Fruit fly (Drosophila melanogaster): ENCODE data around the gene cDIP.

Gene cDIP

dm6 chr3R:21112742-21113465 is 48.0 kb downstream of the cDIP start (continued):
- TF ChIP-seq sob (GFP tag; IDR thresholded peaks at IDR 0.05) (peak; percentile 89), Dip3 (GFP tag; optimal IDR thresholded peaks at IDR 0.05) (peak; percentile 87), stwl (tag; optimal IDR thresholded peaks at IDR 0.05) (peak; percentile 15), hth (optimal IDR thresholded peaks at IDR 0.05) (no peak), CG9437 (GFP tag; optimal IDR thresholded peaks at IDR 0.05) (peak; percentile 76), dimm (GFP tag; IDR thresholded peaks at IDR 0.05) (peak; percentile 69), BEAF-32 (GFP tag; optimal IDR thresholded peaks at IDR 0.05) (no peak), Atf6 (GFP tag; IDR thresholded peaks at IDR 0.05) (peak; percentile 89), Meics (GFP tag; optimal IDR thresholded peaks at IDR 0.05) (peak; percentile 51), CG8765 (GFP tag; IDR thresholded peaks at IDR 0.05) (0 out of 2 replicates have a peak, but pooled peaks have one; percentile 47), chif (GFP tag; optimal IDR thresholded peaks at IDR 0.05) (peak; percentile 88 to 90), CG16863 (GFP tag; optimal IDR thresholded peaks at IDR 0.05) (peak; percentile 87), CG15601 (tag; optimal IDR thresholded peaks at IDR 0.05) (peak; percentile 79), Hey (tag; optimal IDR thresholded peaks at IDR 0.05) (peak; percentile 61), Abd-B (GFP tag; optimal IDR thresholded peaks at IDR 0.05) (peak; percentile 73), Deaf1 (tag; optimal IDR thresholded peaks at IDR 0.05) (no peak), psq (GFP tag; optimal IDR thresholded peaks at IDR 0.05) (peak; percentile 61), CG11504 (tag; optimal IDR thresholded peaks at IDR 0.05) (peak; percentile 92), NfI (GFP tag; optimal IDR thresholded peaks at IDR 0.05) (peak; percentile 87), CG3838 (GFP tag; optimal IDR thresholded peaks at IDR 0.05) (peak; percentile 81), Sin3A (optimal IDR thresholded peaks at IDR 0.05) (no peak), Atf3 (GFP tag; optimal IDR thresholded peaks at IDR 0.05) (peak; percentile 77), her (GFP tag; optimal IDR thresholded peaks at IDR 0.05) (peak; percentile 90), Mes4 (GFP tag; optimal IDR thresholded peaks at IDR 0.05) (peak; percentile 85), CG6683 (GFP tag; optimal IDR thresholded peaks at IDR 0.05) (no peak), Camta (GFP tag; optimal IDR thresholded peaks at IDR 0.05) (peak; percentile 83), Chrac-16 (GFP tag; optimal IDR thresholded peaks at IDR 0.05) (peak; percentile 80), Mad (GFP tag; optimal IDR thresholded peaks at IDR 0.05) (peak; percentile 82), CG9932 (GFP tag; IDR thresholded peaks at IDR 0.05) (peak; percentile 80), CG4730 (GFP tag; IDR thresholded peaks at IDR 0.05) (peak; percentile 85), eyg (GFP tag; optimal IDR thresholded peaks at IDR 0.05) (peak; percentile 86), ftz-f1 (GFP tag; optimal IDR thresholded peaks at IDR 0.05) (no peak), pfk (GFP tag; optimal IDR thresholded peaks at IDR 0.05) (peak; percentile 44), CG17385 (GFP tag; optimal IDR thresholded peaks at IDR 0.05) (peak; percentile 83), gfzf (GFP tag; optimal IDR thresholded peaks at IDR 0.05) (no peak), trh (GFP tag; optimal IDR thresholded peaks at IDR 0.05) (peak; percentile 68), Ada2b (GFP tag; IDR thresholded peaks at IDR 0.05) (peak; percentile 90), mirr (GFP tag; optimal IDR thresholded peaks at IDR 0.05) (no peak), D19A (tag; optimal IDR thresholded peaks at IDR 0.05) (peak; percentile 86), CG7357 (GFP tag; IDR thresholded peaks at IDR 0.05) (peak; percentile 74), tap (tag; optimal IDR thresholded peaks at IDR 0.05) (peak; percentile 90), CG17328 (GFP tag; IDR thresholded peaks at IDR 0.05) (peak; percentile 89), CG30020 (tag; optimal IDR thresholded peaks at IDR 0.05) (peak; percentile 33), az2 (GFP tag; optimal IDR thresholded peaks at IDR 0.05) (peak; percentile 82), prd (optimal IDR thresholded peaks at IDR 0.05) (no peak), prd (GFP tag; IDR thresholded peaks at IDR 0.05) (peak; percentile 90), CG3163 (GFP tag; optimal IDR thresholded peaks at IDR 0.05) (peak; percentile 81), NK7.1 (GFP tag; optimal IDR thresholded peaks at IDR 0.05) (peak; percentile 88), CG1603 (tag; optimal IDR thresholded peaks at IDR 0.05) (peak; percentile 93), CG11695 (GFP tag; IDR thresholded peaks at IDR 0.05) (peak; percentile 91)

All from whole organism, embryonic.